Fruit fly (Drosophila melanogaster): ENCODE data around the gene Ranbp21.

The Ranbp21 gene

dm6 chrX:19645873-19646541, 6.1 kb downstream of the Ranbp21 start, which contains the start of gene Arp10:
TSS of gene Arp10 (minus strand) at chrX:19646176.
- TF ChIP-seq achi (GFP tag; optimal IDR thresholded peaks at IDR 0.05) (peak; percentile 28), Ets96B (tag; optimal IDR thresholded peaks at IDR 0.05) (peak; percentile 7), Smox (GFP tag; optimal IDR thresholded peaks at IDR 0.05) (no peak), CG6792 (GFP tag; optimal IDR thresholded peaks at IDR 0.05) (no peak), esn (GFP tag; optimal IDR thresholded peaks at IDR 0.05) (peak; percentile 17), Sox14 (GFP tag; optimal IDR thresholded peaks at IDR 0.05) (no peak), CG31627 (GFP tag; optimal IDR thresholded peaks at IDR 0.05) (peak; percentile 26), CG34406 (GFP tag; optimal IDR thresholded peaks at IDR 0.05) (no peak), Eip78C (GFP tag) (peak; percentile 55), vri (GFP tag; optimal IDR thresholded peaks at IDR 0.05) (no peak), CG10669 (GFP tag; optimal IDR thresholded peaks at IDR 0.05) (no peak), CG16779 (tag; optimal IDR thresholded peaks at IDR 0.05) (no peak), Hr39 (GFP tag; optimal IDR thresholded peaks at IDR 0.05) (no peak), fd85E (GFP tag; optimal IDR thresholded peaks at IDR 0.05) (no peak), Hr4 (GFP tag; optimal IDR thresholded peaks at IDR 0.05) (peak; percentile 30), fkh (GFP tag; optimal IDR thresholded peaks at IDR 0.05) (no peak), Gug (GFP tag; IDR thresholded peaks at IDR 0.05) (no peak), CG1621 (tag; optimal IDR thresholded peaks at IDR 0.05) (no peak), net (GFP tag; optimal IDR thresholded peaks at IDR 0.05) (no peak), CG3032 (tag; optimal IDR thresholded peaks at IDR 0.05) (peak; percentile 12), dsx (GFP tag; optimal IDR thresholded peaks at IDR 0.05; ENCODE audit: poor library complexity, severe bottlenecking) (no peak), CG7368 (GFP tag; optimal IDR thresholded peaks at IDR 0.05) (no peak), Blimp-1 (GFP tag; optimal IDR thresholded peaks at IDR 0.05) (no peak), spab (GFP tag; optimal IDR thresholded peaks at IDR 0.05) (no peak), CG11762 (GFP tag; optimal IDR thresholded peaks at IDR 0.05; ENCODE audit: insufficient read depth) (no peak), CG11902 (GFP tag; optimal IDR thresholded peaks at IDR 0.05) (no peak), CG15336 (GFP tag; IDR thresholded peaks at IDR 0.05) (no peak), CG32006 (GFP tag; optimal IDR thresholded peaks at IDR 0.05) (no peak), CG6276 (GFP tag; optimal IDR thresholded peaks at IDR 0.05) (no peak), Ets21C (GFP tag; optimal IDR thresholded peaks at IDR 0.05) (no peak), CG6808 (GFP tag; optimal IDR thresholded peaks at IDR 0.05) (no peak), Sox102F (GFP tag; optimal IDR thresholded peaks at IDR 0.05) (no peak), cyc (GFP tag; optimal IDR thresholded peaks at IDR 0.05) (no peak), topi (GFP tag; optimal IDR thresholded peaks at IDR 0.05) (peak; percentile 5), OdsH (GFP tag; optimal IDR thresholded peaks at IDR 0.05) (no peak), Met (GFP tag; optimal IDR thresholded peaks at IDR 0.05) (no peak), Sox15 (GFP tag; optimal IDR thresholded peaks at IDR 0.05) (no peak), acj6 (GFP tag; optimal IDR thresholded peaks at IDR 0.05) (no peak), CG10631 (GFP tag; optimal IDR thresholded peaks at IDR 0.05) (no peak)

dm6 chrX:19642819-19643504, 9.1 kb downstream of the Ranbp21 start, which contains the start of the genes CG12237 and Sec61gamma:
TSS of gene CG12237 (minus strand) at chrX:19642869.
TSS of gene Sec61gamma (plus strand) at chrX:19643327.
- TF ChIP-seq spab (GFP tag; optimal IDR thresholded peaks at IDR 0.05): no peak
- TF ChIP-seq Sox14 (GFP tag; optimal IDR thresholded peaks at IDR 0.05): peak; percentile 61
- TF ChIP-seq Eip78C (GFP tag): peak; percentile 68
- TF ChIP-seq CG31627 (GFP tag; optimal IDR thresholded peaks at IDR 0.05): peak; percentile 21
- TF ChIP-seq CG6163 (GFP tag; IDR thresholded peaks at IDR 0.05): peak; percentile 34; the same call in 1 of the 3 replicates
- TF ChIP-seq achi (GFP tag; optimal IDR thresholded peaks at IDR 0.05): peak; percentile 100
- peak; percentile 3 for TF ChIP-seq CG1621 (tag; optimal IDR thresholded peaks at IDR 0.05)
- TF ChIP-seq eg (GFP tag; IDR thresholded peaks at IDR 0.05): 0 out of 3 replicates have a peak, but pooled peaks have one; percentile 8
- no peak for TF ChIP-seq CG11294 (GFP tag; IDR thresholded peaks at IDR 0.05)
- no peak for TF ChIP-seq Eip75B (GFP tag; optimal IDR thresholded peaks at IDR 0.05)

Measured in whole organism, prepupa.